Fruit fly (Drosophila melanogaster) whole organism, embryonic: ENCODE results near the gene SmD1.
A peak's percentile ranks its signal among the peaks of the same experiment; 100 is the strongest.

ENCODE experiments used
- Atf-2 ChIP-seq: fragments of 200-800 bp; sonication (Bioruptor generic); optimal IDR thresholded peaks from 2 replicates; lab custom pipeline; 2016; ENCODE audit warnings: missing biosample characterization, missing genetic modification characterization
- Awh ChIP-seq: fragments of 200-800 bp; sonication (Bioruptor generic); IDR thresholded peaks from 2 replicates; pipeline ENCODE4, ENCODE4 v1.3.6; 2022; ENCODE audit warnings: missing biosample characterization, missing genetic modification characterization
- CG10267 ChIP-seq: fragments of 200-800 bp; sonication (Bioruptor generic); optimal IDR thresholded peaks from 2 replicates; lab custom pipeline; 2018; ENCODE audit warnings: missing biosample characterization, mild to moderate bottlenecking, missing genetic modification characterization, moderate library complexity
- CG10654 ChIP-seq: fragments of 200-800 bp; sonication (Bioruptor generic); optimal IDR thresholded peaks from 2 replicates; lab custom pipeline; 2016; ENCODE audit warnings: missing biosample characterization, missing genetic modification characterization
- CG11093 ChIP-seq: fragments of 200-800 bp; sonication (Bioruptor generic); IDR thresholded peaks from 3 replicates; pipeline ENCODE4 v1.3.6; 2022; ENCODE audit warnings: missing biosample characterization, missing genetic modification characterization
- CG11723 ChIP-seq: fragments of 200-800 bp; sonication (Bioruptor generic); optimal IDR thresholded peaks from 2 replicates; lab custom pipeline; 2017; ENCODE audit warnings: missing biosample characterization, mild to moderate bottlenecking, missing genetic modification characterization
- CG13123 ChIP-seq: fragments of 200-800 bp; sonication (Bioruptor generic); optimal IDR thresholded peaks from 2 replicates; lab custom pipeline; 2016; ENCODE audit warnings: missing biosample characterization, missing genetic modification characterization
- CG1529 ChIP-seq: fragments of 200-800 bp; sonication (Bioruptor generic); optimal IDR thresholded peaks from 3 replicates; lab custom pipeline; 2018; ENCODE audit warnings: missing biosample characterization, missing genetic modification characterization
- CG15696 ChIP-seq: fragments of 200-800 bp; sonication (Bioruptor generic); optimal IDR thresholded peaks from 2 replicates; lab custom pipeline; 2019; ENCODE audit warnings: missing biosample characterization, mild to moderate bottlenecking, missing genetic modification characterization, moderate library complexity
- CG17568 ChIP-seq: fragments of 200-800 bp; sonication (Bioruptor generic); optimal IDR thresholded peaks from 2 replicates; lab custom pipeline; 2018; ENCODE audit warnings: missing biosample characterization, mild to moderate bottlenecking, missing genetic modification characterization, moderate library complexity
- CG18011 ChIP-seq: fragments of 200-800 bp; sonication (Bioruptor generic); optimal IDR thresholded peaks from 2 replicates; lab custom pipeline; 2017; ENCODE audit warnings: missing biosample characterization, missing genetic modification characterization, mild to moderate bottlenecking, moderate library complexity, missing genotype
- CG2889 ChIP-seq: fragments of 200-800 bp; sonication (Bioruptor generic); IDR thresholded peaks from 3 replicates; pipeline ENCODE4 v1.3.6; 2022; ENCODE audit warnings: missing biosample characterization, missing genetic modification characterization
- CG30403 ChIP-seq: fragments of 200-800 bp; sonication (Bioruptor generic); optimal IDR thresholded peaks from 3 replicates; lab custom pipeline; 2016; ENCODE audit warnings: missing biosample characterization, missing genetic modification characterization
- CG3065 ChIP-seq: fragments of 200-800 bp; sonication (Bioruptor generic); optimal IDR thresholded peaks from 2 replicates; lab custom pipeline; 2016; ENCODE audit warnings: missing biosample characterization, missing genetic modification characterization
- CG32532 ChIP-seq: fragments of 200-800 bp; sonication (Bioruptor generic); IDR thresholded peaks from 2 replicates; pipeline ENCODE4 v1.3.6; 2022; ENCODE audit warnings: missing biosample characterization, missing genetic modification characterization
- CG32767 ChIP-seq: fragments of 200-800 bp; sonication (Bioruptor generic); IDR thresholded peaks from 2 replicates; pipeline ENCODE4 v1.3.6; 2022; ENCODE audit warnings: missing biosample characterization, missing genetic modification characterization
- CG34376 ChIP-seq: fragments of 200-800 bp; sonication (Bioruptor generic); optimal IDR thresholded peaks from 2 replicates; lab custom pipeline; 2018; ENCODE audit warnings: missing biosample characterization, mild to moderate bottlenecking, missing genetic modification characterization
- CG4820 ChIP-seq: fragments of 200-800 bp; sonication (Bioruptor generic); optimal IDR thresholded peaks from 3 replicates; lab custom pipeline; 2016; ENCODE audit warnings: missing biosample characterization, missing genetic modification characterization
- CG6175 ChIP-seq: fragments of 200-800 bp; sonication (Bioruptor generic); IDR thresholded peaks from 3 replicates; pipeline ENCODE4 v1.3.6; 2022; ENCODE audit warnings: missing biosample characterization, missing genetic modification characterization
- CG6854 ChIP-seq: fragments of 200-800 bp; sonication (Bioruptor generic); optimal IDR thresholded peaks from 3 replicates; lab custom pipeline; 2017; ENCODE audit warnings: missing biosample characterization, mild to moderate bottlenecking, missing genetic modification characterization
- CG8478 ChIP-seq: fragments of >200 bp; optimal IDR thresholded peaks from 2 replicates; lab custom pipeline; 2018
- Deaf1 ChIP-seq: fragments of 200-800 bp; optimal IDR thresholded peaks from 3 replicates; lab custom pipeline; 2019; ENCODE audit warnings: missing biosample characterization, mild to moderate bottlenecking, missing genetic modification characterization, moderate library complexity
- Dip3 ChIP-seq: fragments of 200-800 bp; sonication (Bioruptor generic); optimal IDR thresholded peaks from 3 replicates; lab custom pipeline; 2016; ENCODE audit warnings: missing biosample characterization, missing genetic modification characterization
- Dll ChIP-seq: fragments of 200-800 bp; sonication (Bioruptor generic); IDR thresholded peaks from 4 replicates; pipeline ENCODE4 v1.3.6; 2022; ENCODE audit warnings: missing biosample characterization, missing genetic modification characterization; ENCODE audit not compliant: partially characterized antibody
- Fer3 ChIP-seq: fragments of 200-800 bp; sonication (Bioruptor generic); optimal IDR thresholded peaks from 2 replicates; lab custom pipeline; 2018; ENCODE audit warnings: missing biosample characterization, mild to moderate bottlenecking, missing genetic modification characterization, moderate library complexity
- HLH54F ChIP-seq: fragments of 200-800 bp; sonication (Bioruptor generic); optimal IDR thresholded peaks from 3 replicates; lab custom pipeline; 2016; ENCODE audit warnings: missing biosample characterization, missing genetic modification characterization
- Hand ChIP-seq: fragments of 200-800 bp; sonication (Bioruptor generic); optimal IDR thresholded peaks from 2 replicates; lab custom pipeline; 2017; ENCODE audit warnings: mild to moderate bottlenecking, missing biosample characterization, missing genetic modification reagents, missing genetic modification characterization
- HmgD ChIP-seq: fragments of 200-800 bp; sonication (Bioruptor generic); optimal IDR thresholded peaks from 3 replicates; lab custom pipeline; 2016; ENCODE audit warnings: missing biosample characterization, missing genetic modification characterization
- Hmx ChIP-seq: fragments of 200-800 bp; sonication (Bioruptor generic); optimal IDR thresholded peaks from 2 replicates; lab custom pipeline; 2016; ENCODE audit warnings: missing biosample characterization, missing genetic modification characterization
- Hr39 ChIP-seq: fragments of >200 bp; optimal IDR thresholded peaks from 2 replicates; lab custom pipeline; 2017
- Lpt ChIP-seq: fragments of >200 bp; optimal IDR thresholded peaks from 2 replicates; lab custom pipeline; 2018; ENCODE audit warnings: missing biosample characterization, missing genetic modification characterization
- NFAT ChIP-seq: fragments of 200-800 bp; sonication (Bioruptor generic); IDR thresholded peaks from 2 replicates; pipeline ENCODE4 v1.3.6; 2022; ENCODE audit warnings: missing biosample characterization, missing genetic modification characterization
- Sry-β ChIP-seq: fragments of 200-800 bp; sonication (Bioruptor generic); optimal IDR thresholded peaks from 2 replicates; lab custom pipeline; 2018; ENCODE audit warnings: missing biosample characterization, mild to moderate bottlenecking, missing genetic modification characterization, moderate library complexity
- ato ChIP-seq: fragments of 200-800 bp; sonication (Bioruptor generic); IDR thresholded peaks from 2 replicates; pipeline ENCODE4 v1.3.6; 2022; ENCODE audit warnings: missing biosample characterization, missing genetic modification characterization; ENCODE audit not compliant: partially characterized antibody
- bowl ChIP-seq: fragments of 200-800 bp; sonication (Bioruptor generic); IDR thresholded peaks from 2 replicates; pipeline ENCODE4 v1.3.6; 2022; ENCODE audit warnings: missing biosample characterization, missing genetic modification characterization
- cad ChIP-seq: fragments of >200 bp; optimal IDR thresholded peaks from 2 replicates; lab custom pipeline; 2017; ENCODE audit warnings: missing biosample characterization, missing genetic modification characterization
- chif ChIP-seq, 2 experiments: fragments of 200-800 bp; sonication (Bioruptor generic); optimal IDR thresholded peaks; 3 replicates each; lab custom pipeline; 2016; ENCODE audit warnings: missing biosample characterization in 2 of 2, missing genetic modification characterization in 2 of 2
- ci ChIP-seq: fragments of 200-800 bp; sonication (Bioruptor generic); IDR thresholded peaks from 3 replicates; pipeline ENCODE4 v1.3.6; 2022; ENCODE audit warnings: missing biosample characterization, missing genetic modification characterization
- crol ChIP-seq: fragments of 200-800 bp; sonication (Bioruptor generic); IDR thresholded peaks from 2 replicates; pipeline ENCODE4 v1.3.6; 2022; ENCODE audit warnings: missing biosample characterization, missing genetic modification characterization
- dati ChIP-seq: fragments of 200-800 bp; sonication (Bioruptor generic); IDR thresholded peaks from 2 replicates; pipeline ENCODE4 v1.3.6; 2022; ENCODE audit warnings: missing biosample characterization, missing genetic modification characterization
- dimm ChIP-seq: fragments of 200-800 bp; sonication (Bioruptor generic); IDR thresholded peaks from 2 replicates; pipeline ENCODE4 v1.3.6; 2022; ENCODE audit warnings: missing biosample characterization, missing genetic modification characterization
- dm ChIP-seq: fragments of 200-800 bp; sonication (Bioruptor generic); optimal IDR thresholded peaks from 3 replicates; lab custom pipeline; 2016; ENCODE audit warnings: missing biosample characterization, missing genetic modification characterization
- fd96Cb ChIP-seq: fragments of 200-800 bp; sonication (Bioruptor generic); optimal IDR thresholded peaks from 2 replicates; lab custom pipeline; 2018; ENCODE audit warnings: missing biosample characterization, mild to moderate bottlenecking, missing genetic modification characterization, moderate library complexity
- gem ChIP-seq: fragments of 200-800 bp; sonication (Bioruptor generic); optimal IDR thresholded peaks from 2 replicates; lab custom pipeline; 2019; ENCODE audit warnings: missing biosample characterization, mild to moderate bottlenecking, missing genetic modification characterization, moderate library complexity
- gro ChIP-seq: fragments of 200-800 bp; sonication (Bioruptor generic); optimal IDR thresholded peaks from 2 replicates; lab custom pipeline; 2016; ENCODE audit warnings: missing biosample characterization, missing genetic modification characterization
- hth ChIP-seq: fragments of >200 bp; optimal IDR thresholded peaks from 2 replicates; lab custom pipeline; 2017; ENCODE audit warnings: inconsistent platforms
- lab ChIP-seq: fragments of 200-800 bp; sonication (Bioruptor generic); optimal IDR thresholded peaks from 3 replicates; lab custom pipeline; 2017; ENCODE audit warnings: missing biosample characterization, missing genetic modification characterization, mild to moderate bottlenecking, moderate library complexity, missing genetic modification reagents
- mirr ChIP-seq: fragments of 200-800 bp; sonication (Bioruptor generic); optimal IDR thresholded peaks from 3 replicates; lab custom pipeline; 2018; ENCODE audit warnings: missing biosample characterization, mild to moderate bottlenecking, missing genetic modification characterization
- pnt ChIP-seq: fragments of 200-800 bp; sonication (Bioruptor generic); optimal IDR thresholded peaks from 3 replicates; lab custom pipeline; 2016; ENCODE audit warnings: missing biosample characterization, missing genetic modification characterization
- run ChIP-seq: fragments of 200-800 bp; sonication (Bioruptor generic); optimal IDR thresholded peaks from 3 replicates; lab custom pipeline; 2018; ENCODE audit warnings: missing biosample characterization, mild to moderate bottlenecking, missing genetic modification characterization
- sens ChIP-seq: fragments of 200-800 bp; sonication (Bioruptor generic); peaks from one replicate; lab custom pipeline; 2016; ENCODE audit warnings: missing biosample characterization, missing genetic modification characterization
- seq ChIP-seq: fragments of 200-800 bp; sonication (Bioruptor generic); IDR thresholded peaks from 2 replicates; pipeline ENCODE4 v1.3.6; 2022; ENCODE audit warnings: missing biosample characterization, missing genetic modification characterization
- usp ChIP-seq: fragments of >200 bp; optimal IDR thresholded peaks from 2 replicates; lab custom pipeline; 2017; ENCODE audit warnings: missing biosample characterization, missing genetic modification characterization
- wdn ChIP-seq: fragments of 200-800 bp; sonication (Bioruptor generic); IDR thresholded peaks from 2 replicates; pipeline ENCODE4 v1.3.6; 2022; ENCODE audit warnings: missing biosample characterization, missing genetic modification characterization

Gene SmD1

DNA sequence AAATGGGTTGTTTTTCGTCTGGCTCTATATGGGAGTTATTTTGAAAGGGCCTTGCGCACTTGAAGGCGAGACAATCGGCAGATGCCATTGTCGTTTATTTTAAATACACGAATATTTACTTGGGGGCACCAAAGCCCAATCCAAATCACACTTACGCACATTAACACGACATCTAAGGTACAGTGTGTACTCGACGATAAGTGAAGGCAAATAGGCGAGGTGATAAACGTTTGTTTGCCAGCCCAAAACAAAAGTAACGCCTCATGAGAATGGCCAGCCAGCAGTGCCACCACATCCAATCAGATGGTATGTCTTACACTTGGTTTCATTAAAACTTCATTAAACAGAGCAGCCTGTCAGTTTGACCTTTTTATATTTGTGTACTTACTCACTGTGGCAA is 49.7 kb downstream of the SmD1 start (continued):
- TF ChIP-seq dimm (GFP tag; lab: Robert Waterston, UW) (no peak), CG13123 (GFP tag; lab: Kevin White, UChicago) (peak; percentile 28), fd96Cb (peak; percentile 11), Atf-2 (GFP tag; lab: Kevin White, UChicago) (no peak), Fer3 (tag; lab: Kevin White, UChicago) (no peak), CG30403 (GFP tag; lab: Kevin White, UChicago) (no peak), CG32532 (GFP tag; lab: Robert Waterston, UW) (no peak), Hr39 (lab: Kevin White, UChicago) (no peak), bowl (GFP tag; lab: Robert Waterston, UW) (no peak), Hmx (GFP tag; lab: Kevin White, UChicago) (no peak), lab (GFP tag; lab: Kevin White, UChicago) (peak; percentile 43), CG4820 (GFP tag; lab: Kevin White, UChicago) (peak; percentile 2), Dll (GFP tag; lab: Robert Waterston, UW) (no peak), CG10267 (tag; lab: Kevin White, UChicago) (no peak), gem (peak; percentile 57), CG8478 (lab: Kevin White, UChicago) (no peak), CG3065 (peak; percentile 10), CG2889 (GFP tag; lab: Robert Waterston, UW) (no peak), CG32767 (GFP tag; lab: Robert Waterston, UW) (peak; percentile 64), seq (0 out of 2 replicates have a peak, but pooled peaks have one; percentile 36), CG10654 (no peak), sens (peak; percentile 93), CG6854 (GFP tag; lab: Kevin White, UChicago) (no peak), dm (no peak), run (no peak), Deaf1 (tag; lab: Kevin White, UChicago) (no peak), CG11093 (GFP tag; lab: Robert Waterston, UW) (no peak), gro (GFP tag; lab: Kevin White, UChicago) (no peak), CG34376 (GFP tag; lab: Kevin White, UChicago) (no peak), wdn (GFP tag; lab: Robert Waterston, UW) (no peak), Lpt (GFP tag; lab: Kevin White, UChicago) (no peak), hth (lab: Kevin White, UChicago) (no peak), chif (GFP tag; optimal IDR thresholded peaks at IDR 0.05; lab: Kevin White, UChicago) (peak; percentile 50 to 62), dati (GFP tag; lab: Robert Waterston, UW) (no peak), Awh (GFP tag; lab: Robert Waterston, UW) (peak; percentile 78), CG17568 (GFP tag; lab: Kevin White, UChicago) (peak; percentile 15), pnt (GFP tag; lab: Kevin White, UChicago) (no peak), usp (GFP tag; lab: Kevin White, UChicago) (no peak), Dip3 (GFP tag; lab: Kevin White, UChicago) (no peak), CG1529 (GFP tag; lab: Kevin White, UChicago) (peak; percentile 51), cad (GFP tag; lab: Kevin White, UChicago) (no peak), crol (GFP tag; lab: Robert Waterston, UW) (no peak), CG15696 (peak; percentile 87), HmgD (GFP tag; lab: Kevin White, UChicago) (no peak), ci (peak; percentile 81), Sry-β (GFP tag; lab: Kevin White, UChicago) (peak; percentile 17), NFAT (0 out of 2 replicates have a peak, but pooled peaks have one; percentile 20), CG6175 (GFP tag; lab: Robert Waterston, UW) (no peak), mirr (GFP tag; lab: Kevin White, UChicago) (peak; percentile 90), CG11723 (GFP tag; lab: Kevin White, UChicago) (peak; percentile 1), ato (GFP tag; lab: Robert Waterston, UW) (no peak), HLH54F (no peak), CG18011 (GFP tag; lab: Kevin White, UChicago) (no peak), Hand (no peak)
